Fruit fly (Drosophila melanogaster) whole organism, pupa: Measurements from ENCODE around the gene Uch-L5.

Experiments used
- CG10348 ChIP-seq: fragments of 200-800 bp; sonication (Bioruptor generic); IDR thresholded peaks from 2 replicates; pipeline ENCODE4 v1.3.6; 2022; ENCODE audit warnings: missing biosample characterization, missing genetic modification characterization
- CG32121 ChIP-seq: fragments of 200-800 bp; sonication (Bioruptor generic); IDR thresholded peaks from 2 replicates; pipeline ENCODE4 v1.3.6; 2022; ENCODE audit warnings: missing biosample characterization, missing genetic modification characterization
- CG34367 ChIP-seq: fragments of 200-800 bp; sonication (Bioruptor generic); optimal IDR thresholded peaks from 2 replicates; lab custom pipeline; 2018; ENCODE audit warnings: missing biosample characterization, mild to moderate bottlenecking, missing genetic modification characterization
- CG4496 ChIP-seq: fragments of 200-800 bp; sonication (Bioruptor generic); IDR thresholded peaks from 3 replicates; pipeline ENCODE4 v1.3.6; 2022; ENCODE audit warnings: missing biosample characterization, missing genetic modification characterization
- CG8159 ChIP-seq: fragments of 200-800 bp; sonication (Bioruptor generic); optimal IDR thresholded peaks from 3 replicates; lab custom pipeline; 2018; ENCODE audit warnings: missing biosample characterization, mild to moderate bottlenecking, missing genetic modification characterization, moderate library complexity
- D1 ChIP-seq: fragments of 200-800 bp; sonication (Bioruptor generic); optimal IDR thresholded peaks from 2 replicates; lab custom pipeline; 2018; ENCODE audit warnings: missing biosample characterization, mild to moderate bottlenecking, missing genetic modification characterization, moderate library complexity
- EcR ChIP-seq: fragments of 200-800 bp; sonication (Bioruptor generic); optimal IDR thresholded peaks from 3 replicates; lab custom pipeline; 2019; ENCODE audit warnings: missing biosample characterization, missing genetic modification characterization, mild to moderate bottlenecking, moderate library complexity, missing genetic modification reagents
- Ets98B ChIP-seq: fragments of 200-800 bp; sonication (Bioruptor generic); IDR thresholded peaks from 2 replicates; pipeline ENCODE4 v1.3.6; 2022; ENCODE audit warnings: missing biosample characterization, missing genetic modification characterization
- Pif1B ChIP-seq: fragments of 200-800 bp; sonication (Bioruptor generic); optimal IDR thresholded peaks from 3 replicates; lab custom pipeline; 2016; ENCODE audit warnings: missing biosample characterization, missing genetic modification characterization
- rn ChIP-seq: fragments of 200-800 bp; sonication (Bioruptor generic); IDR thresholded peaks from 2 replicates; pipeline ENCODE4 v1.3.6; 2022; ENCODE audit warnings: missing biosample characterization, missing genetic modification characterization

DNA sequence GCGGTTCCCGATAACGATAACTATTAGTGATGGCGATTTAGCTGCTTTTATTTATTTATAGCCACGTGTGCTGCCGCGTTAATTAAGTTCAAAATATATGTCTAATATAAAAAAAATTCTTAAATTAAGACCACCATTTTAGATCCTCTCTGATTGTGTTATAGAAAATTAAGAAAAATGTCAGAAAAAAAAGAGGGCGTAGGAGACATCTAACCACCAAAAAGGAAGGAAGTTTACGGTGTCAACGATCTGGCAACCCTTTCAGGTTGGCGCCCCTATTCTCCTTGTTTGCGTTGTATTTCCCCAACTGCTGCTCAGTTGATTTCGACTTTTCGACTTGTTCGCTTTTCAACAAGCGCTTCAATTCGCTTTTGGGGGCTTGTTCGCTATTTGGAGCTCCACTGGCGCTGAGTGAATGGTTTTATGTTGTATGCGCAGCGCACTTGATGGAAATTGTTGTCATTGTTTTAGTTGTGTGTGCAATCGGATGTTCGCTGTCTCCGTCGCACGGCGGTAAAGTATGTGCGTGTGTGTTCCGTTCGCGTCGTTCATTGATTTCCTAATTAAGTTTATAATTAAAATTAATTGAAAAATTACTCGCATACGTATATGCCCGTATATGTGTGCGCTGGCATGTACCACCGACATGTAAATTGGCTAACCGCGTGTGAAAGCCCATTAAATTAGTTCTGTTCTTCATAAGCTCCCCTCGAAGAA lies 15.8 kb downstream of the Uch-L5 start, which contains the start of the genes CG3434 and CG44838:
- peak; percentile 74 for TF ChIP-seq Pif1B (GFP tag; lab: Kevin White, UChicago)
- TF ChIP-seq CG34367 (tag; lab: Kevin White, UChicago) = peak; percentile 54
- peak; percentile 75 for TF ChIP-seq EcR
- TF ChIP-seq Ets98B (GFP tag; lab: Robert Waterston, UW) = peak; percentile 47
- TF ChIP-seq CG32121 = peak; percentile 73
- TF ChIP-seq CG10348 = no peak
- peak; percentile 66 for TF ChIP-seq CG8159
- peak; percentile 71 for TF ChIP-seq CG4496 (GFP tag; lab: Robert Waterston, UW)
- TF ChIP-seq D1 (tag; lab: Kevin White, UChicago) = no peak
- peak; percentile 39; the same call in 1 of the 2 replicates for TF ChIP-seq rn (GFP tag; lab: Robert Waterston, UW)
